Fruit fly (Drosophila melanogaster): Measurements from ENCODE around the gene CG42594.

DNA sequence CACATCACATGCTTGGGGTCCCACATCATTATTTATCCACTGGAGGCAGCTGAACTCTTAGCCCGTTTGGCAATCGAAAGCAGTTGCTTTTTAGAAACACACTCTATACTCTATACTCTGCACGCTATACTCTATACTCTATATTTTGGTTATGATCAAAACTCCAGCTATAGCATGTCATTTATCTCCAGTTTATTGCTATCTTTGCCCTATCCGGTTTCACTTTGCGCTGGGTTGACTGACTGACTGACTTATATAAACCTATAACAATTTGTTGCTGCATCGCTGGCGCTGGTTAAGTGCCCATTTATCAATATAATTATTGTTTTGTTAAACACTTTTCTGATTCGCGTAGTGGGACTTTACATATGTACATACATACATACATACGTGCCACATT, 102.9 kb downstream of the CG42594 start:
- TF ChIP-seq Eip93F (GFP tag; optimal IDR thresholded peaks at IDR 0.05) = no peak
- TF ChIP-seq CG3919 (GFP tag; optimal IDR thresholded peaks at IDR 0.05) = no peak
- TF ChIP-seq CG10631 (GFP tag; optimal IDR thresholded peaks at IDR 0.05) = no peak
- TF ChIP-seq CG8119 (GFP tag; IDR thresholded peaks at IDR 0.05) = no peak
- TF ChIP-seq Blimp-1 (GFP tag; optimal IDR thresholded peaks at IDR 0.05) = no peak
- TF ChIP-seq ss (GFP tag; optimal IDR thresholded peaks at IDR 0.05) = no peak

Measured in whole organism, prepupa.